Worm (Caenorhabditis elegans): ENCODE measurements around the gene vamp-7.

ce11 chrIV:2658733-2659132 lies 50.9 kb downstream of the vamp-7 start:
- TF ChIP-seq T23F11.4 (GFP tag; optimal IDR thresholded peaks at IDR 0.05), result no peak
- TF ChIP-seq ama-1 (optimal IDR thresholded peaks at IDR 0.05), result no peak
- TF ChIP-seq pqm-1 (tag; optimal IDR thresholded peaks at IDR 0.05), result no peak
- no peak for TF ChIP-seq fkh-10 (GFP tag; optimal IDR thresholded peaks at IDR 0.05)
- TF ChIP-seq ceh-9 (tag; optimal IDR thresholded peaks at IDR 0.05), result no peak
- no peak for TF ChIP-seq hlh-6 (tag; optimal IDR thresholded peaks at IDR 0.05)
- no peak for TF ChIP-seq tbx-2 (tag; optimal IDR thresholded peaks at IDR 0.05)
- TF ChIP-seq pha-4 (tag; optimal IDR thresholded peaks at IDR 0.05), result no peak
- no peak for TF ChIP-seq nhr-11 (tag; optimal IDR thresholded peaks at IDR 0.05)
- TF ChIP-seq sox-4 (tag; optimal IDR thresholded peaks at IDR 0.05), result no peak
- no peak for TF ChIP-seq pat-9 (tag; optimal IDR thresholded peaks at IDR 0.05)

Measured in whole organism, late embryonic.